Fruit fly (Drosophila melanogaster): Measurements from ENCODE around the gene CG31926.

- TF ChIP-seq CG12605 (GFP tag; IDR thresholded peaks at IDR 0.05), result no peak
- TF ChIP-seq Pif1B (GFP tag; optimal IDR thresholded peaks at IDR 0.05), result no peak
- TF ChIP-seq CG9948 (tag; optimal IDR thresholded peaks at IDR 0.05), result no peak
- peak; percentile 9 for TF ChIP-seq CG14655 (GFP tag; optimal IDR thresholded peaks at IDR 0.05)
- no peak for TF ChIP-seq CG32121 (GFP tag; IDR thresholded peaks at IDR 0.05)
- no peak for TF ChIP-seq Ets98B (GFP tag; IDR thresholded peaks at IDR 0.05)
- TF ChIP-seq D1 (tag; optimal IDR thresholded peaks at IDR 0.05), result no peak
- no peak for TF ChIP-seq CG8301 (tag; optimal IDR thresholded peaks at IDR 0.05)
- no peak for TF ChIP-seq Pif1A (GFP tag; optimal IDR thresholded peaks at IDR 0.05)
- no peak for TF ChIP-seq CG17806 (tag; optimal IDR thresholded peaks at IDR 0.05)
- TF ChIP-seq EcR (GFP tag; optimal IDR thresholded peaks at IDR 0.05), result no peak
Observed at dm6 chr2L:1509748-1510147, 14.5 kb downstream of the CG31926 start.

Measured in whole organism, pupa.